Fruit fly (Drosophila melanogaster) whole organism, wandering third instar larva: ENCODE results near the gene betaGlu.

Experiments used
- Abd-B ChIP-seq: fragments of >200 bp; optimal IDR thresholded peaks from 2 replicates; lab custom pipeline; 2017; ENCODE audit warnings: missing biosample characterization, missing genetic modification characterization
- CG32264 ChIP-seq: fragments of 200-800 bp; sonication (Bioruptor generic); optimal IDR thresholded peaks from 2 replicates; lab custom pipeline; 2016; ENCODE audit warnings: missing biosample characterization, missing genetic modification characterization
- CrebA ChIP-seq: fragments of 200-800 bp; sonication (Bioruptor generic); optimal IDR thresholded peaks from 2 replicates; lab custom pipeline; 2016; ENCODE audit warnings: missing biosample characterization, mild to moderate bottlenecking, missing genetic modification characterization, borderline replicate concordance
- Dfd ChIP-seq: fragments of >200 bp; optimal IDR thresholded peaks from 2 replicates; lab custom pipeline; 2017; ENCODE audit warnings: missing biosample characterization, missing genetic modification characterization
- Dif ChIP-seq: fragments of 200-275, 200-300 bp; sonication (Bioruptor generic); optimal IDR thresholded peaks from 2 replicates; lab custom pipeline; 2018; ENCODE audit warnings: missing biosample characterization, missing genetic modification characterization; ENCODE audit not compliant: partially characterized antibody
- GATAd ChIP-seq: sonication (Bioruptor generic); optimal IDR thresholded peaks from 2 replicates; lab custom pipeline; 2016; ENCODE audit warnings: missing biosample characterization, missing genetic modification characterization
- HLH106 ChIP-seq: fragments of 200-800 bp; optimal IDR thresholded peaks from 3 replicates; lab custom pipeline; 2019; ENCODE audit warnings: missing biosample characterization, mild to moderate bottlenecking, missing genetic modification characterization, moderate library complexity
- Hr83 ChIP-seq: fragments of 200-300 bp; sonication (Bioruptor generic); optimal IDR thresholded peaks from 2 replicates; lab custom pipeline; 2016; ENCODE audit warnings: missing biosample characterization, mild to moderate bottlenecking, missing genetic modification characterization, moderate library complexity; ENCODE audit not compliant: poor library complexity, severe bottlenecking
- Jra ChIP-seq: sonication (Bioruptor generic); optimal IDR thresholded peaks from 2 replicates; lab custom pipeline; 2016; ENCODE audit warnings: missing biosample characterization, missing genetic modification characterization
- Mio ChIP-seq: sonication (Bioruptor generic); optimal IDR thresholded peaks from 2 replicates; lab custom pipeline; 2016; ENCODE audit warnings: missing biosample characterization, missing genetic modification characterization
- Myc ChIP-seq: fragments of >200 bp; optimal IDR thresholded peaks from 2 replicates; lab custom pipeline; 2017
- Rel ChIP-seq, 2 experiments: fragments of 200-800 bp; sonication (Bioruptor generic) in 1 of 2; optimal IDR thresholded peaks; 2 replicates in 1 of 2; 3 replicates in 1 of 2; lab custom pipeline; 2016 to 2019; ENCODE audit warnings: mild to moderate bottlenecking in 2 of 2, missing biosample characterization in 2 of 2, missing genetic modification characterization in 2 of 2, moderate library complexity in 1 of 2
- Sp1 ChIP-seq: fragments of 200-800 bp; sonication (Bioruptor generic); optimal IDR thresholded peaks from 3 replicates; lab custom pipeline; 2019; ENCODE audit warnings: missing biosample characterization, mild to moderate bottlenecking, missing genetic modification characterization, moderate library complexity
- Vsx2 ChIP-seq: fragments of 200-300, 225-300 bp; sonication (Bioruptor generic); optimal IDR thresholded peaks from 2 replicates; lab custom pipeline; 2018; ENCODE audit warnings: missing biosample characterization, missing genetic modification characterization; ENCODE audit not compliant: partially characterized antibody
- br ChIP-seq: fragments of 200-800 bp; sonication (Bioruptor generic); optimal IDR thresholded peaks from 2 replicates; lab custom pipeline; 2016; ENCODE audit warnings: missing biosample characterization, missing genetic modification characterization
- brk ChIP-seq: fragments of 200-800 bp; sonication (Bioruptor generic); optimal IDR thresholded peaks from 2 replicates; lab custom pipeline; 2016; ENCODE audit warnings: missing biosample characterization, mild to moderate bottlenecking, missing genetic modification characterization
- dl ChIP-seq, 2 experiments: fragments of 175-275, 200-275 bp in 1 of 2; fragments of 200-275 bp in 1 of 2; sonication (Bioruptor generic); optimal IDR thresholded peaks; lab custom pipeline; 2018; ENCODE audit warnings: mild to moderate bottlenecking in 2 of 2, missing biosample characterization in 2 of 2, missing genetic modification characterization in 2 of 2, moderate library complexity in 2 of 2; ENCODE audit not compliant: partially characterized antibody in 2 of 2, insufficient read depth in 1 of 2
- dsf ChIP-seq: sonication (Bioruptor generic); optimal IDR thresholded peaks from 2 replicates; lab custom pipeline; 2016; ENCODE audit warnings: missing biosample characterization, missing genetic modification characterization, borderline replicate concordance
- ey ChIP-seq: fragments of 200-800 bp; sonication (Bioruptor generic); optimal IDR thresholded peaks from 2 replicates; lab custom pipeline; 2016; ENCODE audit warnings: missing biosample characterization, missing genetic modification characterization
- fru ChIP-seq: fragments of 200-800 bp; sonication (Bioruptor generic); optimal IDR thresholded peaks from 3 replicates; lab custom pipeline; 2016; ENCODE audit warnings: missing biosample characterization, mild to moderate bottlenecking, missing genetic modification characterization
- h ChIP-seq: fragments of 200-800 bp; sonication (Bioruptor generic); optimal IDR thresholded peaks from 3 replicates; lab custom pipeline; 2016; ENCODE audit warnings: missing biosample characterization, mild to moderate bottlenecking, missing genetic modification characterization
- pan ChIP-seq: fragments of >200 bp; optimal IDR thresholded peaks from 2 replicates; lab custom pipeline; 2017
- psq ChIP-seq: fragments of 200-800 bp; sonication (Bioruptor generic); optimal IDR thresholded peaks from 3 replicates; lab custom pipeline; 2017; ENCODE audit warnings: missing biosample characterization, mild to moderate bottlenecking, missing genetic modification characterization, moderate library complexity
- rgr ChIP-seq: fragments of 200-800 bp; sonication (Bioruptor generic); optimal IDR thresholded peaks from 3 replicates; lab custom pipeline; 2016; ENCODE audit warnings: missing biosample characterization, mild to moderate bottlenecking, missing genetic modification characterization
- tai ChIP-seq: sonication (Bioruptor generic); optimal IDR thresholded peaks from 2 replicates; lab custom pipeline; 2016; ENCODE audit warnings: missing biosample characterization, missing genetic modification characterization

Gene betaGlu

DNA sequence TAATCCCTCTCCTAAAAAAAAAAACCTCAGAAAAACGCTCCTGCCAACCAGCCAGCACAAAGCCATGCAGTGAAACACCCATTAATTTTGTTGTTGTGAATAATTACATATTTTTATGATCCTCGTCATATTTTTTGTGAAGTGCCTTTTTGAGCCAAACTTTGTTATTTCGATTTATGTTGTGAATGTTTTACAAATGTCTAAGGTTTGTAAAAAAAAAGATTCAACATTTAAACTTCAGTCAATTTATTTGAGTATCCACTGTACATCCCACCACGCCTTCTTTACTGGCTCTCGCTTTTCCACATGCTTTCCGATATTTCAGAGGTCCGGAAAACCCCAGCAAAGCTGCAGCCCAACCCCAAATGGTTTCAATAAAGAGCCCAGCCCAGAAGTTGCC is 47.5 kb downstream of the betaGlu start:
- TF ChIP-seq CrebA (GFP tag; lab: Kevin White, UChicago) = no peak

DNA sequence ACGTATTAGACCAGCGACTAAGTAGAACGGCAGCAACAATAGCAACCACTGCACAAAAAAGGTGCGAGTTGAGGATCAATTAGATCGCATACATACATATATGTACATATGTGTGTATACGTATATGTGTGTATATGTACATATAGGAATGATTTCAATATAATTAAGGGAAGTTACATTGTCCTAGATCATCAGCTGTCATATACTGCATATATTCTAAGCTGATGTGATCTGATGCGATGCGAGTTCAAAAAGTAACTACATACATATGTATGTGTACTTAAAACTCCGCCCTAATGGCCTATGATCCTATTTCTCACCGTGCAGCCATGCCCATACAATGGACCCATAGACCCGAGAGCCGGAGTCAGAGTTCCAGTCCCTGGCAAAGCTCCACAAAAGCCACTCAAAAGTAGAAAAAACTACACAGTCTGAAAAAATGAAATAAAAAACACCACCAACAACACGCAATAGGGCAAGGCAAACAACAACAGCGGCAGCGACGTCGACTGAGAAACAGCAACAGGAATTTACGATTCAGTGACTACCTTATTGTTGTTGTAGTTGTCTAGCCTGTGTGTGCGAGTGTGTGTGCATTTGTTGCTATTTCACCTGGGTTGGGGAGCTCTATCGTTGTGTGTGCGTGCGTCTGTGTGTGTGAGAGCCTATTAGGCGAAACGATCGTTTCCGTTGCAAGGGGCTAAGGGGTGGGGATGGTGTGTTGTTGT is 48.3 kb downstream of the betaGlu start:
- TF ChIP-seq Dfd (GFP tag; lab: Kevin White, UChicago) (peak; percentile 50), br (GFP tag; lab: Kevin White, UChicago) (no peak)
- TF ChIP-seq, all 38 proteins: peak for 1

DNA sequence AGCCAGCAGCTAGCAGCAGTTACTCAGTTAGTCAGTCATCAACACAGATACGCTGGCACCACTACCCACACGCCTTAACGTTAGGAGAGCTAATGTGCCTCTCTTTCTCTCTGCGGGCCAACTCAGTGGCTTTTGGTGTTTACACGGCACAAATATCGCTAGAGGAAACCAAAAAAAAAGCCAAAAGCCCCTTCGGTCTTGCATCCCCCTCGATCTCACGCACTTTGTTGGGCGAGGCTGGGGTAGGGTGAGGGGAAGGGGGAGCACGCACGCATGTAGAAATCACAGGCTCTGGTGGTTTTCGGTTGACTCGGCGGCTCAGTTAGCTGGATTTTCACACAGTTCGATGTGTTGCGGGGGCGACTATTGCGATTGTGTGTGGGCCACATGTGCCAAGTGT is 49.7 kb downstream of the betaGlu start:
- TF ChIP-seq Hr83 (peak; percentile 0), Dif (GFP tag; lab: Kevin White, UChicago) (peak; percentile 14), dl (GFP tag; optimal IDR thresholded peaks at IDR 0.05; lab: Kevin White, UChicago; ENCODE audit: insufficient read depth in 1 of 2, partially characterized antibody in 2 of 2) (peak in 1 of 2 experiments; percentile 20), HLH106 (tag; lab: Kevin White, UChicago) (no peak)

DNA sequence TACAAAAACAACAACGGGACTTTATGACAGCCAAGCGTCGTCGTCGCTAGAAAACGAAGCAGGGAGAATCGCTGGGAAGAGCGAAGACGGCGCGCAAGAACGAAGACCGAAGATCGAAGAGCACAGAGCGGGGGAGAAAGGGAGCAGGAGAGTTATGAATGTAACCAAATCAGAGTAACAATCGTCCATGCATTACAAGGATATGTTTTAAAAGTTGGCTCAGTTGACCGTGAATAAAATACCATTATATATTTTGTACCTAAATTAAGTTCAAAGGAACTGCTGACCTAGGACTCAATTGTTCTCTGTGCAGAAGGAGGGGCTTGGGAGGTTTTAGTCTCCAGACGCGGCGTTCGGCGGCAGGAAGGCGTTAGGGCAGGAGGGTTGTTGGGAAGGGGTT is 50.2 kb downstream of the betaGlu start:
- TF ChIP-seq h (GFP tag; lab: Kevin White, UChicago) = no peak
- TF ChIP-seq Rel (GFP tag; optimal IDR thresholded peaks at IDR 0.05; lab: Kevin White, UChicago) = no peak
- TF ChIP-seq Rel (tag; optimal IDR thresholded peaks at IDR 0.05; lab: Kevin White, UChicago) = no peak
- TF ChIP-seq dsf (GFP tag; lab: Kevin White, UChicago) = no peak
- no peak for TF ChIP-seq tai (GFP tag; lab: Kevin White, UChicago)
- TF ChIP-seq Abd-B (GFP tag; lab: Kevin White, UChicago) = no peak
- no peak for TF ChIP-seq fru (GFP tag; lab: Kevin White, UChicago)
- no peak for TF ChIP-seq rgr (GFP tag; lab: Kevin White, UChicago)

DNA sequence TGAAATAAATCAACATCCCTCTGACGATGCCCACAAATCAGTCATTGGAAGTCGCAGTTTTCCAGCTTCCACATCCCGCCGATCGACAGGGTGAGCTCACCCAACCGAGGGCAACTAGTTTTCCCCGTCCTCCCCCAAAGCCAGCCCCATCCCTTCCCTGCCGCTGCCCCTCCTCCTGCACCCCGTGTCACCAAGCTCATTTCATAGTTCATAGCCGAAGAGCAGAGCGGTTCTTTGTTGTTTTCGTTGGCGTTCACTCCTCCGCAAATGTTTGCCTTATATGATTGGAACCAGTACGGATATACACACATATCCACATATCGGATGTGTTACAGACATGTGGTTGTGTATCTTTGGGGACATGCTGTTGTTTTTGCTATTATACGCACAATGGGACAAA is 51.5 kb downstream of the betaGlu start:
- TF ChIP-seq psq = no peak

DNA sequence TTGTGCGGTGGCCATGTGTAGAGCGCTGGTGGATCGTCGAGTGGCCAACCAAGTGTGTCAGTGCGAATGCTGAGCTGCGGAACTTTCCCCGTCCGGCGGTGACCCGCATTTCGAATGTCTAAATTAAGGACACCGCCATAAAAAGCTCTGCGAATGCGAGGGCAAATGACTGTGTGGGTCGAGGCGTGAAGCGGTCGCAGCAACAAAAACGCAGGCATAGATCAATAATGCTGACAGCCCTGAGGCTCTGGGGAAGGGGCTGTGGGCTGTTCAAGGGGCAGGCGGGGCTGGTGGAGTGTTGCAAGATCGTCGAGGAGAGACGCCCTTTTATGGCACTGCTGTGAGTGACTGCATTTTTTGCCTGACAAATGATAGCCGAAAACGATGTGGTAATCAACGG is 52.2 kb downstream of the betaGlu start:
- no peak for TF ChIP-seq ey (GFP tag; lab: Kevin White, UChicago)
- TF ChIP-seq tai (GFP tag; lab: Kevin White, UChicago) = no peak
- no peak for TF ChIP-seq CG32264 (GFP tag; lab: Kevin White, UChicago)
- TF ChIP-seq Sp1 (GFP tag; lab: Kevin White, UChicago) = no peak
- TF ChIP-seq Mio (GFP tag; lab: Kevin White, UChicago) = no peak
- no peak for TF ChIP-seq pan (lab: Kevin White, UChicago)
- no peak for TF ChIP-seq psq
- TF ChIP-seq GATAd (GFP tag; lab: Kevin White, UChicago) = no peak
- TF ChIP-seq Vsx2 (GFP tag; lab: Kevin White, UChicago) = no peak
- TF ChIP-seq Dfd (GFP tag; lab: Kevin White, UChicago) = no peak
- no peak for TF ChIP-seq h (GFP tag; lab: Kevin White, UChicago)
- no peak for TF ChIP-seq Myc (lab: Kevin White, UChicago)
- TF ChIP-seq brk (GFP tag; lab: Kevin White, UChicago) = no peak
- TF ChIP-seq Jra (GFP tag; lab: Kevin White, UChicago) = no peak
- TF ChIP-seq br (GFP tag; lab: Kevin White, UChicago) = no peak
- TF ChIP-seq, all 38 proteins: peak for 0
